Worm (Caenorhabditis elegans) whole organism, young adult: Measurements from ENCODE around the gene nhr-142.

ENCODE experiments used
- B0035.1 ChIP-seq: sonication (generic microtip); optimal IDR thresholded peaks from 2 replicates; lab custom pipeline; 2016; ENCODE audit warnings: missing genetic modification characterization, mild to moderate bottlenecking, missing compliant biosample characterization, missing genotype, missing genetic modification reagents
- B0261.1 ChIP-seq: sonication (generic microtip); optimal IDR thresholded peaks from 2 replicates; lab custom pipeline; 2016; ENCODE audit warnings: mild to moderate bottlenecking, missing genetic modification characterization, moderate library complexity, missing compliant biosample characterization
- B0336.3 ChIP-seq: fragments of 200-800 bp; sonication (Bioruptor generic); IDR thresholded peaks from 2 replicates; pipeline ENCODE4 v1.3.6; 2022; ENCODE audit warnings: missing genetic modification characterization, missing compliant biosample characterization
- D2030.7 ChIP-seq: fragments of 200-800 bp; sonication (Bioruptor generic); IDR thresholded peaks from 2 replicates; pipeline ENCODE4 v1.3.6; 2022; ENCODE audit warnings: missing genetic modification reagents, missing genetic modification characterization, missing compliant biosample characterization
- F22D6.2 ChIP-seq: sonication (generic microtip); optimal IDR thresholded peaks from 2 replicates; lab custom pipeline; 2016; ENCODE audit warnings: mild to moderate bottlenecking, missing genetic modification characterization, missing compliant biosample characterization
- F33H1.4 ChIP-seq: fragments of 200-800 bp; sonication (Bioruptor generic); IDR thresholded peaks from 2 replicates; pipeline ENCODE4 v1.3.6; 2022; ENCODE audit warnings: missing genetic modification reagents, missing genetic modification characterization, missing compliant biosample characterization
- F37B4.10 ChIP-seq: fragments of 200-800 bp; sonication (Bioruptor generic); IDR thresholded peaks from 2 replicates; pipeline ENCODE4 v1.3.6; 2022; ENCODE audit warnings: missing genetic modification characterization, missing compliant biosample characterization
- K11D2.4 ChIP-seq: fragments of 200-800 bp; sonication (Bioruptor generic); IDR thresholded peaks from 2 replicates; pipeline ENCODE4 v1.3.6; 2022; ENCODE audit warnings: missing genetic modification reagents, missing genetic modification characterization, missing compliant biosample characterization
- K12H6.12 ChIP-seq: fragments of 200-800 bp; sonication (Bioruptor generic); optimal IDR thresholded peaks from 2 replicates; lab custom pipeline; 2018; ENCODE audit warnings: mild to moderate bottlenecking, missing genetic modification characterization, missing compliant biosample characterization
- Y53F4B.3 ChIP-seq: fragments of 200-800 bp; sonication (Bioruptor generic); IDR thresholded peaks from 2 replicates; pipeline ENCODE4 v1.3.6; 2022; ENCODE audit warnings: missing genetic modification reagents, missing genetic modification characterization, missing compliant biosample characterization
- Y56A3A.18 ChIP-seq: fragments of 200-800 bp; sonication (Bioruptor generic); IDR thresholded peaks from 2 replicates; pipeline ENCODE4 v1.3.6; 2022; ENCODE audit warnings: missing genetic modification reagents, missing genetic modification characterization, missing compliant biosample characterization
- Y79H2A.3 ChIP-seq: fragments of 200-800 bp; sonication (Bioruptor generic); conservative IDR thresholded peaks from 2 replicates; pipeline ENCODE4 v1.3.6; 2022; ENCODE audit warnings: missing genetic modification reagents, missing genetic modification characterization, missing compliant biosample characterization
- ZK185.1 ChIP-seq: sonication (generic microtip); optimal IDR thresholded peaks from 2 replicates; lab custom pipeline; 2016; ENCODE audit warnings: mild to moderate bottlenecking, missing genetic modification characterization, missing compliant biosample characterization; ENCODE audit not compliant: poor library complexity, severe bottlenecking
- attf-3 ChIP-seq: fragments of 200-800 bp; sonication (Bioruptor generic); conservative IDR thresholded peaks from 2 replicates; pipeline ENCODE4 v1.3.6; 2022; ENCODE audit warnings: missing genetic modification reagents, missing genetic modification characterization, missing compliant biosample characterization
- bed-1 ChIP-seq: fragments of 200-800 bp; sonication (Bioruptor generic); IDR thresholded peaks from 2 replicates; pipeline ENCODE4 v1.3.6; 2022; ENCODE audit warnings: missing genetic modification reagents, missing genetic modification characterization, missing compliant biosample characterization
- ccch-3 ChIP-seq: fragments of 200-800 bp; sonication (Bioruptor generic); optimal IDR thresholded peaks from 2 replicates; lab custom pipeline; 2018; ENCODE audit warnings: mild to moderate bottlenecking, missing genetic modification characterization, missing compliant biosample characterization
- ceh-27 ChIP-seq: fragments of 200-800 bp; sonication (Bioruptor generic); optimal IDR thresholded peaks from 2 replicates; lab custom pipeline; 2018; ENCODE audit warnings: mild to moderate bottlenecking, missing genetic modification characterization, moderate library complexity, missing compliant biosample characterization
- ceh-91 ChIP-seq: fragments of 200-800 bp; sonication (Bioruptor generic); IDR thresholded peaks from 2 replicates; pipeline ENCODE4 v1.3.6; 2022; ENCODE audit warnings: missing genetic modification reagents, missing genetic modification characterization, missing compliant biosample characterization
- dpff-1 ChIP-seq: sonication (generic microtip); optimal IDR thresholded peaks from 2 replicates; lab custom pipeline; 2017; ENCODE audit warnings: mild to moderate bottlenecking, missing genetic modification characterization, missing compliant biosample characterization
- egl-44 ChIP-seq: fragments of 200-800 bp; sonication (Bioruptor generic); IDR thresholded peaks from 2 replicates; pipeline ENCODE4 v1.3.6; 2022; ENCODE audit warnings: missing genetic modification reagents, missing genetic modification characterization, missing compliant biosample characterization
- ets-4 ChIP-seq: fragments of 200-800 bp; sonication (Bioruptor generic); optimal IDR thresholded peaks from 2 replicates; lab custom pipeline; 2018; ENCODE audit warnings: mild to moderate bottlenecking, missing genetic modification characterization, missing compliant biosample characterization
- fkh-3 ChIP-seq: sonication (generic microtip); optimal IDR thresholded peaks from 2 replicates; lab custom pipeline; 2016; ENCODE audit warnings: mild to moderate bottlenecking, missing genetic modification characterization, missing compliant biosample characterization
- lin-40 ChIP-seq: sonication (generic microtip); optimal IDR thresholded peaks from 2 replicates; lab custom pipeline; 2016; ENCODE audit warnings: missing genetic modification characterization, mild to moderate bottlenecking, missing compliant biosample characterization, missing genotype, missing genetic modification reagents
- lsl-1 ChIP-seq: fragments of 200-800 bp; sonication (Bioruptor generic); optimal IDR thresholded peaks from 2 replicates; lab custom pipeline; 2018; ENCODE audit warnings: mild to moderate bottlenecking, missing genetic modification characterization, moderate library complexity, missing compliant biosample characterization
- lsy-27 ChIP-seq: sonication (generic microtip); optimal IDR thresholded peaks from 2 replicates; lab custom pipeline; 2017; ENCODE audit warnings: missing genetic modification characterization, mild to moderate bottlenecking, missing compliant biosample characterization, antibody characterized with exemption, missing genotype, borderline replicate concordance; ENCODE audit not compliant: insufficient read depth
- madf-6 ChIP-seq: fragments of 200-800 bp; sonication (Bioruptor generic); IDR thresholded peaks from 2 replicates; pipeline ENCODE4 v1.3.6; 2022; ENCODE audit warnings: missing genetic modification reagents, missing genetic modification characterization, missing compliant biosample characterization
- madf-8 ChIP-seq: fragments of 200-800 bp; sonication (Bioruptor generic); conservative IDR thresholded peaks from 2 replicates; pipeline ENCODE4 v1.3.6; 2022; ENCODE audit warnings: missing genetic modification reagents, missing genetic modification characterization, missing compliant biosample characterization
- mcd-1 ChIP-seq: fragments of 200-800 bp; sonication (Bioruptor generic); IDR thresholded peaks from 2 replicates; pipeline ENCODE4 v1.3.6; 2022; ENCODE audit warnings: missing genetic modification reagents, missing genetic modification characterization, missing compliant biosample characterization
- mel-28 ChIP-seq: sonication (generic microtip); optimal IDR thresholded peaks from 2 replicates; lab custom pipeline; 2016; ENCODE audit warnings: borderline replicate concordance, mild to moderate bottlenecking, missing genetic modification characterization, missing compliant biosample characterization
- nhr-120 ChIP-seq: fragments of 200-800 bp; sonication (Bioruptor generic); IDR thresholded peaks from 2 replicates; pipeline ENCODE4 v1.3.6; 2022; ENCODE audit warnings: missing genetic modification characterization, missing compliant biosample characterization
- nhr-27 ChIP-seq: fragments of 200-800 bp; sonication (Bioruptor generic); optimal IDR thresholded peaks from 2 replicates; lab custom pipeline; 2018; ENCODE audit warnings: mild to moderate bottlenecking, missing genetic modification characterization, moderate library complexity, missing compliant biosample characterization
- nhr-80 ChIP-seq: sonication (generic microtip); optimal IDR thresholded peaks from 2 replicates; lab custom pipeline; 2016; ENCODE audit warnings: missing genetic modification characterization, missing compliant biosample characterization
- pbrm-1 ChIP-seq: fragments of 200-800 bp; sonication (Bioruptor generic); IDR thresholded peaks from 2 replicates; pipeline ENCODE4 v1.3.6; 2022; ENCODE audit warnings: missing genetic modification reagents, missing genetic modification characterization, missing compliant biosample characterization
- pha-4 ChIP-seq: fragments of 150-350 bp; sonication (generic microtip); optimal IDR thresholded peaks from 2 replicates; lab custom pipeline; 2014; ENCODE audit warnings: missing biosample characterization, missing genetic modification reagents, missing genetic modification characterization
- repo-1 ChIP-seq: sonication (generic microtip); optimal IDR thresholded peaks from 2 replicates; lab custom pipeline; 2017; ENCODE audit warnings: mild to moderate bottlenecking, missing genetic modification characterization, missing compliant biosample characterization
- rpc-1 ChIP-seq, 2 experiments: fragments of 150-350 bp in 1 of 2; sonication (generic microtip) in 1 of 2; optimal IDR thresholded peaks; 2 replicates each; lab custom pipeline; 2014 to 2018; ENCODE audit warnings: missing biosample characterization in 1 of 2, missing genetic modification characterization in 1 of 2, missing genetic modification reagents in 1 of 2, missing genotype in 1 of 2
- sdz-38 ChIP-seq: sonication (generic microtip); optimal IDR thresholded peaks from 2 replicates; lab custom pipeline; 2016; ENCODE audit warnings: missing genotype, missing genetic modification characterization, missing compliant biosample characterization
- snpc-4 ChIP-seq, 5 experiments: fragments of 150-350 bp in 1 of 5; sonication (generic microtip) in 4 of 5; optimal IDR thresholded peaks; 2 replicates each; lab custom pipeline; 2014 to 2018; ENCODE audit warnings: missing genetic modification characterization in 5 of 5, missing biosample characterization in 3 of 5, antibody characterized with exemption in 2 of 5, mild to moderate bottlenecking in 2 of 5, missing compliant biosample characterization in 2 of 5, missing genotype in 2 of 5, moderate library complexity in 2 of 5, missing genetic modification reagents in 1 of 5
- sptf-2 ChIP-seq: fragments of 200-800 bp; sonication (Bioruptor generic); optimal IDR thresholded peaks from 2 replicates; lab custom pipeline; 2018; ENCODE audit warnings: mild to moderate bottlenecking, missing genetic modification characterization, missing compliant biosample characterization
- zfh-2 ChIP-seq: fragments of 200-800 bp; sonication (Bioruptor generic); conservative IDR thresholded peaks from 2 replicates; pipeline ENCODE4 v1.3.6; 2022; ENCODE audit warnings: missing genetic modification reagents, missing genetic modification characterization, missing compliant biosample characterization
- zim-3 ChIP-seq: sonication (generic microtip); optimal IDR thresholded peaks from 2 replicates; lab custom pipeline; 2017; ENCODE audit warnings: mild to moderate bottlenecking, missing genetic modification characterization, moderate library complexity, missing compliant biosample characterization
- ztf-22 ChIP-seq: fragments of 200-800 bp; sonication (Bioruptor generic); optimal IDR thresholded peaks from 2 replicates; lab custom pipeline; 2018; ENCODE audit warnings: mild to moderate bottlenecking, missing genetic modification characterization, moderate library complexity, missing compliant biosample characterization
- ztf-28 ChIP-seq: fragments of 200-800 bp; sonication (Bioruptor generic); IDR thresholded peaks from 2 replicates; pipeline ENCODE4 v1.3.6; 2022; ENCODE audit warnings: missing genetic modification reagents, missing genetic modification characterization, missing compliant biosample characterization

nhr-142 gene

ce11 chrV:5832799-5833198, 42.4 kb upstream of the nhr-142 start (continued):
- TF ChIP-seq ZK185.1 (no peak), nhr-27 (tag; lab: Kevin White, UChicago) (no peak), D2030.7 (GFP tag; lab: Robert Waterston, UW) (0 out of 2 replicates have a peak, but pooled peaks have one; percentile 15), snpc-4 (GFP tag; optimal IDR thresholded peaks at IDR 0.05; lab: Kevin White, UChicago) (no peak), snpc-4 (tag; optimal IDR thresholded peaks at IDR 0.05; lab: Kevin White, UChicago) (peak in 1 of 4 experiments; percentile 5), lin-40 (tag; lab: Kevin White, UChicago) (peak; percentile 27), egl-44 (GFP tag; lab: Robert Waterston, UW) (no peak), ztf-28 (no peak), ceh-27 (GFP tag; lab: Kevin White, UChicago) (no peak), mcd-1 (0 out of 2 replicates have a peak, but pooled peaks have one; percentile 13), fkh-3 (no peak), K12H6.12 (no peak), K11D2.4 (GFP tag; lab: Robert Waterston, UW) (no peak), F22D6.2 (tag; lab: Kevin White, UChicago) (peak; percentile 13), ets-4 (GFP tag; lab: Kevin White, UChicago) (no peak), repo-1 (tag; lab: Kevin White, UChicago) (no peak), B0336.3 (GFP tag; lab: Robert Waterston, UW) (peak; percentile 61), madf-8 (GFP tag; lab: Robert Waterston, UW) (no peak), ccch-3 (GFP tag; lab: Kevin White, UChicago) (no peak)

- TF ChIP-seq ztf-22 = no peak
- TF ChIP-seq egl-44 (GFP tag; lab: Robert Waterston, UW) = no peak
- TF ChIP-seq pha-4 (tag; lab: Kevin White, UChicago) = no peak
- TF ChIP-seq ZK185.1 = no peak
- TF ChIP-seq ceh-27 (GFP tag; lab: Kevin White, UChicago) = no peak
- TF ChIP-seq Y53F4B.3 (GFP tag; lab: Robert Waterston, UW) = no peak
- TF ChIP-seq attf-3 (GFP tag; lab: Robert Waterston, UW) = no peak
- no peak for TF ChIP-seq Y79H2A.3 (GFP tag; lab: Robert Waterston, UW)
- TF ChIP-seq B0261.1 (tag; lab: Kevin White, UChicago) = no peak
- no peak for TF ChIP-seq fkh-3
- TF ChIP-seq zim-3 (tag; lab: Kevin White, UChicago) = no peak
- no peak for TF ChIP-seq sdz-38 (tag; lab: Kevin White, UChicago)
- no peak for TF ChIP-seq pbrm-1 (GFP tag; lab: Robert Waterston, UW)
- TF ChIP-seq nhr-27 (tag; lab: Kevin White, UChicago) = no peak
- TF ChIP-seq B0035.1 = no peak
Observed at ce11 chrV:5831253-5831652, 40.9 kb upstream of the nhr-142 start.

ce11 chrV:5826592-5826991, 36.2 kb upstream of the nhr-142 start, which contains the start of gene let-418:
TSS of gene let-418 (plus strand) at chrV:5826833.
- no peak for TF ChIP-seq zfh-2 (GFP tag; lab: Robert Waterston, UW)
- TF ChIP-seq ets-4 (GFP tag; lab: Kevin White, UChicago) = no peak
- TF ChIP-seq lsy-27 = no peak
- no peak for TF ChIP-seq mel-28 (tag; lab: Kevin White, UChicago)
- no peak for TF ChIP-seq nhr-120
- no peak for TF ChIP-seq Y79H2A.3 (GFP tag; lab: Robert Waterston, UW)
- TF ChIP-seq, all 124 proteins: peak for 0

- TF ChIP-seq sptf-2 (no peak), Y56A3A.18 (GFP tag; lab: Robert Waterston, UW) (no peak), ceh-91 (GFP tag; lab: Robert Waterston, UW) (0 out of 2 replicates have a peak, but pooled peaks have one; percentile 37), madf-6 (GFP tag; lab: Robert Waterston, UW) (0 out of 2 replicates have a peak, but pooled peaks have one; percentile 10), bed-1 (GFP tag; lab: Robert Waterston, UW) (no peak), ceh-27 (GFP tag; lab: Kevin White, UChicago) (no peak), nhr-120 (no peak), nhr-80 (tag; lab: Kevin White, UChicago) (no peak), dpff-1 (tag; lab: Kevin White, UChicago) (no peak), rpc-1 (optimal IDR thresholded peaks at IDR 0.05; lab: Kevin White, UChicago) (no peak), rpc-1 (tag; optimal IDR thresholded peaks at IDR 0.05; lab: Kevin White, UChicago) (no peak), K12H6.12 (no peak), lsl-1 (peak; percentile 55), F33H1.4 (GFP tag; lab: Robert Waterston, UW) (peak; percentile 74), F37B4.10 (GFP tag; lab: Robert Waterston, UW) (no peak)
Observed at ce11 chrV:5825478-5825877, 35.1 kb upstream of the nhr-142 start.
